Worm (Caenorhabditis elegans) whole organism, midembryonic: ENCODE measurements around the gene srv-25.

Source experiments
- flt-1 ChIP-seq: fragments of 200-800 bp; sonication (Bioruptor generic); IDR thresholded peaks from 2 replicates; pipeline ENCODE4 v1.3.6; 2022; ENCODE audit warnings: missing genetic modification characterization, missing compliant biosample characterization
- klf-2 ChIP-seq: fragments of 200-800 bp; sonication (Bioruptor generic); conservative IDR thresholded peaks from 2 replicates; pipeline ENCODE4 v1.3.6; 2022; ENCODE audit warnings: missing genetic modification reagents, missing genetic modification characterization, missing compliant biosample characterization
- med-1 ChIP-seq: sonication (generic microtip); optimal IDR thresholded peaks from 2 replicates; lab custom pipeline; 2017; ENCODE audit warnings: missing genetic modification characterization, mild to moderate bottlenecking, missing compliant biosample characterization, antibody characterized with exemption, missing genetic modification reagents; ENCODE audit not compliant: insufficient read depth
- tab-1 ChIP-seq: fragments of 200-800 bp; sonication (Bioruptor generic); IDR thresholded peaks from 2 replicates; pipeline ENCODE4 v1.3.6; 2022; ENCODE audit warnings: missing genetic modification characterization, missing compliant biosample characterization
- ztf-23 ChIP-seq: fragments of 200-800 bp; sonication (Bioruptor generic); IDR thresholded peaks from 2 replicates; pipeline ENCODE4 v1.3.6; 2022; ENCODE audit warnings: missing genetic modification reagents, missing genetic modification characterization, missing compliant biosample characterization
- ztf-29 ChIP-seq: fragments of 200-800 bp; sonication (Bioruptor generic); IDR thresholded peaks from 2 replicates; pipeline ENCODE4 v1.3.6; 2022; ENCODE audit warnings: missing genetic modification reagents, missing genetic modification characterization, missing compliant biosample characterization

- TF ChIP-seq tab-1 = no peak
- TF ChIP-seq klf-2 = no peak
- TF ChIP-seq med-1 = no peak
- TF ChIP-seq flt-1 (GFP tag; lab: Robert Waterston, UW) = no peak
- TF ChIP-seq ztf-23 (GFP tag; lab: Robert Waterston, UW) = no peak
- TF ChIP-seq ztf-29 = no peak
Observed at ce11 chrIV:6333915-6334314, 30.4 kb upstream of the srv-25 start, which contains the start of gene blos-2.
